Worm (Caenorhabditis elegans) whole organism, early embryonic: ENCODE measurements around the gene R02D5.10.

Experiments used
- B0310.2 ChIP-seq: sonication (generic microtip); optimal IDR thresholded peaks from 2 replicates; lab custom pipeline; 2016; ENCODE audit warnings: mild to moderate bottlenecking, missing genetic modification characterization, missing compliant biosample characterization
- F13C5.2 ChIP-seq: sonication (generic microtip); optimal IDR thresholded peaks from 2 replicates; lab custom pipeline; 2017; ENCODE audit warnings: mild to moderate bottlenecking, missing genetic modification characterization, inconsistent platforms, missing compliant biosample characterization
- ama-1 ChIP-seq: fragments of 150-350 bp; optimal IDR thresholded peaks from 2 replicates; lab custom pipeline; 2014
- ceh-13 ChIP-seq: fragments of 200-800 bp; sonication (Bioruptor generic); optimal IDR thresholded peaks from 2 replicates; lab custom pipeline; 2018; ENCODE audit warnings: mild to moderate bottlenecking, missing genetic modification characterization, missing compliant biosample characterization
- ceh-36 ChIP-seq: sonication (generic microtip); optimal IDR thresholded peaks from 2 replicates; lab custom pipeline; 2016; ENCODE audit warnings: missing genetic modification characterization, inconsistent platforms, missing compliant biosample characterization
- scrt-1 ChIP-seq: fragments of 200-800 bp; sonication (Bioruptor generic); IDR thresholded peaks from 2 replicates; pipeline ENCODE4 v1.3.6; 2022; ENCODE audit warnings: missing genetic modification characterization, missing compliant biosample characterization

DNA sequence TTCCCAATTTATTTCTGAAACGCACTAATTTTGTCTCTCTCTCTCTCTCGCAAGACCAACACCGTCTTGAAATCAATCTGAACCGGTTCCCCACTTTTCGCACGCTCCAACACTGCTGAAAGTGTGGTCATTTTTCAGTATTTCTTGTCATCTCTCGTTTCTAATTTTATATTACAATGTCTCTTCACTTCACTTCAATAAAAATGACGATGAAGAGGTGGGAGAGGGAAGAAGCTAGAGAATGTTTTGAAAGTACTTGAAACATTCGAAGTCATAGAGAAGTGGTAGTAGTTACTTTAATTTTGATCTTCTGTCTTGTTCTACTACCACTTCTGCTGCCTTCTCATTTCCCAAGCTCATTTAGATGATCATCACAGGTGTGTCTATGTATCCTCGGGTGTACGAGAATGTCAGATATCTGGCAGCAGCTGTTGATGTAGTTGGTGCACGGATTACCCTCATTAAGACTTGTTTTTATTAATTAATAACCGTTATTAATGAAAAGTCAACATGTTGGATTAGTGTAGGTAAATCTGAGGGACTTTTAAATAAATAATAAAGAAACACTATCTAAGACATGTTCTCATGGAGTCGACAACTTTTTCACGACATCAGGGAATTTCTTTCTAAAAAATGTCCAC is 43.9 kb upstream of the R02D5.10 start:
- TF ChIP-seq ceh-36 (no peak), scrt-1 (no peak), ama-1 (no peak), F13C5.2 (tag; lab: Kevin White, UChicago) (no peak), B0310.2 (tag; lab: Kevin White, UChicago) (no peak), ceh-13 (GFP tag; lab: Kevin White, UChicago) (no peak)
